Fruit fly (Drosophila melanogaster): Measurements from ENCODE around the gene IntS9.

Gene IntS9

dm6 chr3L:16105528-16105927, at the start of gene IntS9, which contains the start of gene CG43295:
TSS of gene IntS9 (minus strand) at chr3L:16105627.
TSS of gene CG43295 (plus strand) at chr3L:16105852.
- peak; percentile 83 for TF ChIP-seq CG5204 (GFP tag; optimal IDR thresholded peaks at IDR 0.05)
- TF ChIP-seq CG14711 (tag; optimal IDR thresholded peaks at IDR 0.05) = peak; percentile 78
- peak; percentile 45 for TF ChIP-seq CG7045 (GFP tag; optimal IDR thresholded peaks at IDR 0.05)
- TF ChIP-seq cnc (optimal IDR thresholded peaks at IDR 0.05) = no peak
- peak; percentile 81 for TF ChIP-seq Mnt (GFP tag; optimal IDR thresholded peaks at IDR 0.05)
- peak; percentile 83 for TF ChIP-seq CG1620 (GFP tag; optimal IDR thresholded peaks at IDR 0.05)
- peak; percentile 85 for TF ChIP-seq toe (GFP tag; optimal IDR thresholded peaks at IDR 0.05)
- TF ChIP-seq CG33017 (tag; optimal IDR thresholded peaks at IDR 0.05) = peak; percentile 76
- peak; percentile 64 for TF ChIP-seq Crg-1 (GFP tag; optimal IDR thresholded peaks at IDR 0.05)
- TF ChIP-seq pad (GFP tag; optimal IDR thresholded peaks at IDR 0.05) = peak; percentile 52
- peak; percentile 86 for TF ChIP-seq Hr96 (GFP tag; optimal IDR thresholded peaks at IDR 0.05)
- TF ChIP-seq CG11617 (GFP tag; optimal IDR thresholded peaks at IDR 0.05) = peak; percentile 78
- TF ChIP-seq CG7101 (tag; optimal IDR thresholded peaks at IDR 0.05) = peak; percentile 80
- TF ChIP-seq tj (GFP tag; optimal IDR thresholded peaks at IDR 0.05) = peak; percentile 48
- TF ChIP-seq Clk (GFP tag; optimal IDR thresholded peaks at IDR 0.05) = peak; percentile 47
- TF ChIP-seq kay (GFP tag; ENCODE audit: borderline replicate concordance) = no peak
- TF ChIP-seq bab1 (GFP tag; optimal IDR thresholded peaks at IDR 0.05) = peak; percentile 78
- TF ChIP-seq cic (GFP tag; optimal IDR thresholded peaks at IDR 0.05) = peak; percentile 7
- peak; percentile 77 for TF ChIP-seq CG12768 (GFP tag; optimal IDR thresholded peaks at IDR 0.05)
- TF ChIP-seq ovo (GFP tag; optimal IDR thresholded peaks at IDR 0.05) = peak; percentile 71

DNA sequence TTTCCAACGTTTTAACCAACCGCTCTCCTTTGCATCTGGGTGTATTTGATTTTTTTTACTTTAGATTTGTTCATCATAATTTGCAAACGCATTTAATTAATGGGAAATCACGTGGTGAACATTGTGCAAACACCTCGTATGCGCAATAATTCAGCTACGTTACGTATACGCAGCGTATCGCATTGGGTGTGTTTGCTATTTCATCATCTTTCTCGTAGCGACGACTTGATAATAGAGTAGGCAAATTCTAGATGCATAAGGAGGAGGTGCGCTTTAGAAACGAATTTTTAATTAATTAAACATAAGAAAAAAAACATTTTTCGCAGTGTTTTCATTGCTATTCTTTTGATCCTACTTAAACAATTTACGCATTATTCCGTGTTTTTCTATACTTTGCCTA, 48.2 kb upstream of the IntS9 start:
- TF ChIP-seq CG14711 (tag; optimal IDR thresholded peaks at IDR 0.05) = no peak
- no peak for TF ChIP-seq CG5204 (GFP tag; optimal IDR thresholded peaks at IDR 0.05)
- TF ChIP-seq Crg-1 (GFP tag; optimal IDR thresholded peaks at IDR 0.05) = no peak
- TF ChIP-seq Hr96 (GFP tag; optimal IDR thresholded peaks at IDR 0.05) = no peak
- no peak for TF ChIP-seq Clk (GFP tag; optimal IDR thresholded peaks at IDR 0.05)
- no peak for TF ChIP-seq kay (GFP tag; ENCODE audit: borderline replicate concordance)
- no peak for TF ChIP-seq bab1 (GFP tag; optimal IDR thresholded peaks at IDR 0.05)
- no peak for TF ChIP-seq CG11617 (GFP tag; optimal IDR thresholded peaks at IDR 0.05)
- TF ChIP-seq CG7101 (tag; optimal IDR thresholded peaks at IDR 0.05) = no peak

DNA sequence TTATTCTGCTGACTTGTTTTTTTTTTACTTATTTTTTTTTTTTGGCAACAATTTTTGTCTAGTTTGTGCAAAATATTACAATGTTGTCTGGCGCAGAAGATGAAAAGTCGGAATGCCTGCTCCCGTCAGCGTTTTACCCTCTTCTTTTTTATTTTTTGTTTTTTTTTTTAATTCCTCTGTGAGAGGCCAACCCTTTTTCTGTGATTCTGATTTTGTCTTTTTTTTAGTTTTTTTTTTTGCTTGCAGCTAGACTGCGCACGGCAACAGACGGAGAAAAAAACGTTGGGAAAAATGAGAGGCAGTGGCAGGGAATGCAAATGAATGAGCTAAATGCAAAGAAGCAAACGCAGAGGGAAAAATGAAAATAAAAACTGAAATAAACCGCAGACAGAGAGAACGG, 47.7 kb upstream of the IntS9 start:
- peak; percentile 1 for TF ChIP-seq Hr96 (GFP tag; optimal IDR thresholded peaks at IDR 0.05)
- no peak for TF ChIP-seq CG14711 (tag; optimal IDR thresholded peaks at IDR 0.05)
- no peak for TF ChIP-seq CG5204 (GFP tag; optimal IDR thresholded peaks at IDR 0.05)
- no peak for TF ChIP-seq kay (GFP tag; ENCODE audit: borderline replicate concordance)
- no peak for TF ChIP-seq bab1 (GFP tag; optimal IDR thresholded peaks at IDR 0.05)
- no peak for TF ChIP-seq cic (GFP tag; optimal IDR thresholded peaks at IDR 0.05)
- TF ChIP-seq CG11617 (GFP tag; optimal IDR thresholded peaks at IDR 0.05) = no peak
- no peak for TF ChIP-seq Mnt (GFP tag; optimal IDR thresholded peaks at IDR 0.05)
- no peak for TF ChIP-seq Clk (GFP tag; optimal IDR thresholded peaks at IDR 0.05)
- no peak for TF ChIP-seq CG7045 (GFP tag; optimal IDR thresholded peaks at IDR 0.05)
- peak; percentile 68 for TF ChIP-seq tj (GFP tag; optimal IDR thresholded peaks at IDR 0.05)

- TF ChIP-seq CG1620 (GFP tag; optimal IDR thresholded peaks at IDR 0.05) (no peak), tj (GFP tag; optimal IDR thresholded peaks at IDR 0.05) (no peak), bab1 (GFP tag; optimal IDR thresholded peaks at IDR 0.05) (no peak), CG7045 (GFP tag; optimal IDR thresholded peaks at IDR 0.05) (no peak)
Observed at dm6 chr3L:16151742-16152141, 46.3 kb upstream of the IntS9 start.

DNA sequence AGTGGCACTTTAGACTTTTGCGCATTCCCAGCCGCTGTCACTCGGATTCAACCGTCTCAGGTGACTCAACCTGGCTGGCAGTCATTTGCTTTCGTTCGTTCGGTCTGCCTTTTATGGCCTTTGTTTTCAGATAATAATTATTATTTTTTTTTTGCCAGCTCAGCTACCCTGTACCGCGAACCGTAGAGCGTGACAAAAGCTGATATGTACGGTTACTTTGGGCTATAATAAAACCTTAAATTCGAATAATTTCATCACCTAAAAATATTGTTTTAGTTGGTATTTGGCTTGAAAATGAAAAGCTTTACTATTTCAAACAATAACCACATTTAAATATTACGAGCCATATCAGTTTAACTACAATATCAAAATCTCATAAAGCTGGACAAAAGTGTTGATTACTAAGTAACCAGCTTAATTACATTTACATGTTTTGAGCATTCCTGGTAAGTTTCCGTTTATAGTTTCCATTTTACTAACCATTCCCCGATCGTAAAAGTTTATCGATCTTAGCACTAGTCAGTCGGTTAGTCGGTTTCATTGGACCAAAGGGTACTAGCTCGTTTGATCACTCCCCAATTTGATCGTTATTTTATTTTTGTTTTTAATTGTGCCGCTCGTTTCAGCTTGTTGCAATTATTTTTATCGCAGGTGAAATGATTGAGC, 45.6 kb upstream of the IntS9 start:
- peak; percentile 16 for TF ChIP-seq CG12768 (GFP tag; optimal IDR thresholded peaks at IDR 0.05)
- TF ChIP-seq CG5204 (GFP tag; optimal IDR thresholded peaks at IDR 0.05) = peak; percentile 16
- TF ChIP-seq cic (GFP tag; optimal IDR thresholded peaks at IDR 0.05) = no peak
- peak; percentile 73 for TF ChIP-seq tj (GFP tag; optimal IDR thresholded peaks at IDR 0.05)
- no peak for TF ChIP-seq CG14711 (tag; optimal IDR thresholded peaks at IDR 0.05)
- peak; percentile 98 for TF ChIP-seq kay (GFP tag; ENCODE audit: borderline replicate concordance)
- TF ChIP-seq Hr96 (GFP tag; optimal IDR thresholded peaks at IDR 0.05) = peak; percentile 0
- peak; percentile 35 for TF ChIP-seq toe (GFP tag; optimal IDR thresholded peaks at IDR 0.05)

dm6 chr3L:16150161-16150538, 44.7 kb upstream of the IntS9 start:
- TF ChIP-seq tj (GFP tag; optimal IDR thresholded peaks at IDR 0.05) (no peak), pad (GFP tag; optimal IDR thresholded peaks at IDR 0.05) (no peak), CG33017 (tag; optimal IDR thresholded peaks at IDR 0.05) (no peak), CG12768 (GFP tag; optimal IDR thresholded peaks at IDR 0.05) (no peak), CG5204 (GFP tag; optimal IDR thresholded peaks at IDR 0.05) (no peak), Mnt (GFP tag; optimal IDR thresholded peaks at IDR 0.05) (no peak), CG14711 (tag; optimal IDR thresholded peaks at IDR 0.05) (no peak), CG11617 (GFP tag; optimal IDR thresholded peaks at IDR 0.05) (no peak), cic (GFP tag; optimal IDR thresholded peaks at IDR 0.05) (peak; percentile 42), kay (GFP tag; ENCODE audit: borderline replicate concordance) (peak; percentile 85), cnc (optimal IDR thresholded peaks at IDR 0.05) (peak in 1 of 2 experiments; percentile 6), bab1 (GFP tag; optimal IDR thresholded peaks at IDR 0.05) (no peak), Clk (GFP tag; optimal IDR thresholded peaks at IDR 0.05) (no peak), Hr96 (GFP tag; optimal IDR thresholded peaks at IDR 0.05) (no peak), CG7045 (GFP tag; optimal IDR thresholded peaks at IDR 0.05) (no peak), CG7101 (tag; optimal IDR thresholded peaks at IDR 0.05) (no peak), CG1620 (GFP tag; optimal IDR thresholded peaks at IDR 0.05) (no peak), Crg-1 (GFP tag; optimal IDR thresholded peaks at IDR 0.05) (no peak), toe (GFP tag; optimal IDR thresholded peaks at IDR 0.05) (peak; percentile 21), ovo (GFP tag; optimal IDR thresholded peaks at IDR 0.05) (no peak)

Data from whole organism, adult.